Fruit fly (Drosophila melanogaster) whole organism, pupa: ENCODE data around the gene Moca-cyp.

ENCODE experiments used
- CG10348 ChIP-seq: fragments of 200-800 bp; sonication (Bioruptor generic); IDR thresholded peaks from 2 replicates; pipeline ENCODE4 v1.3.6; 2022; ENCODE audit warnings: missing biosample characterization, missing genetic modification characterization
- CG12605 ChIP-seq: fragments of 200-800 bp; sonication (Bioruptor generic); IDR thresholded peaks from 2 replicates; pipeline ENCODE4 v1.3.6; 2022; ENCODE audit warnings: missing biosample characterization, missing genetic modification characterization
- CG13204 ChIP-seq: fragments of 200-800 bp; sonication (Bioruptor generic); optimal IDR thresholded peaks from 2 replicates; lab custom pipeline; 2018; ENCODE audit warnings: missing biosample characterization, mild to moderate bottlenecking, missing genetic modification characterization, moderate library complexity
- CG14655 ChIP-seq: fragments of 200-800 bp; sonication (Bioruptor generic); optimal IDR thresholded peaks from 3 replicates; lab custom pipeline; 2017; ENCODE audit warnings: mild to moderate bottlenecking, missing biosample characterization, missing genetic modification reagents, missing genetic modification characterization
- CG15710 ChIP-seq: fragments of 200-800 bp; sonication (Bioruptor generic); optimal IDR thresholded peaks from 2 replicates; lab custom pipeline; 2018; ENCODE audit warnings: missing biosample characterization, mild to moderate bottlenecking, missing genetic modification characterization, moderate library complexity
- CG17806 ChIP-seq: fragments of 200-800 bp; sonication (Bioruptor generic); optimal IDR thresholded peaks from 2 replicates; lab custom pipeline; 2018; ENCODE audit warnings: missing biosample characterization, mild to moderate bottlenecking, missing genetic modification characterization, moderate library complexity
- CG32121 ChIP-seq: fragments of 200-800 bp; sonication (Bioruptor generic); IDR thresholded peaks from 2 replicates; pipeline ENCODE4 v1.3.6; 2022; ENCODE audit warnings: missing biosample characterization, missing genetic modification characterization
- CG34367 ChIP-seq: fragments of 200-800 bp; sonication (Bioruptor generic); optimal IDR thresholded peaks from 2 replicates; lab custom pipeline; 2018; ENCODE audit warnings: missing biosample characterization, mild to moderate bottlenecking, missing genetic modification characterization
- CG4496 ChIP-seq: fragments of 200-800 bp; sonication (Bioruptor generic); IDR thresholded peaks from 3 replicates; pipeline ENCODE4 v1.3.6; 2022; ENCODE audit warnings: missing biosample characterization, missing genetic modification characterization
- CG8159 ChIP-seq: fragments of 200-800 bp; sonication (Bioruptor generic); optimal IDR thresholded peaks from 3 replicates; lab custom pipeline; 2018; ENCODE audit warnings: missing biosample characterization, mild to moderate bottlenecking, missing genetic modification characterization, moderate library complexity
- CG8301 ChIP-seq: fragments of 200-800 bp; sonication (Bioruptor generic); optimal IDR thresholded peaks from 2 replicates; lab custom pipeline; 2018; ENCODE audit warnings: missing biosample characterization, mild to moderate bottlenecking, missing genetic modification characterization
- CG9948 ChIP-seq: fragments of 200-800 bp; sonication (Bioruptor generic); optimal IDR thresholded peaks from 2 replicates; lab custom pipeline; 2018; ENCODE audit warnings: missing biosample characterization, mild to moderate bottlenecking, missing genetic modification characterization, moderate library complexity
- D1 ChIP-seq: fragments of 200-800 bp; sonication (Bioruptor generic); optimal IDR thresholded peaks from 2 replicates; lab custom pipeline; 2018; ENCODE audit warnings: missing biosample characterization, mild to moderate bottlenecking, missing genetic modification characterization, moderate library complexity
- EcR ChIP-seq: fragments of 200-800 bp; sonication (Bioruptor generic); optimal IDR thresholded peaks from 3 replicates; lab custom pipeline; 2019; ENCODE audit warnings: missing biosample characterization, missing genetic modification characterization, mild to moderate bottlenecking, moderate library complexity, missing genetic modification reagents
- Ets98B ChIP-seq: fragments of 200-800 bp; sonication (Bioruptor generic); IDR thresholded peaks from 2 replicates; pipeline ENCODE4 v1.3.6; 2022; ENCODE audit warnings: missing biosample characterization, missing genetic modification characterization
- Pif1A ChIP-seq: fragments of 200-800 bp; sonication (Bioruptor generic); optimal IDR thresholded peaks from 3 replicates; lab custom pipeline; 2016; ENCODE audit warnings: missing biosample characterization, missing genetic modification characterization
- Pif1B ChIP-seq: fragments of 200-800 bp; sonication (Bioruptor generic); optimal IDR thresholded peaks from 3 replicates; lab custom pipeline; 2016; ENCODE audit warnings: missing biosample characterization, missing genetic modification characterization
- Snoo ChIP-seq: fragments of 200-800 bp; sonication (Bioruptor generic); optimal IDR thresholded peaks from 3 replicates; lab custom pipeline; 2017; ENCODE audit warnings: missing biosample characterization, mild to moderate bottlenecking, missing genetic modification characterization, inconsistent platforms
- fd96Ca ChIP-seq: fragments of 200-800 bp; sonication (Bioruptor generic); IDR thresholded peaks from 3 replicates; pipeline ENCODE4 v1.3.6; 2022; ENCODE audit warnings: missing biosample characterization, missing genetic modification characterization
- gl ChIP-seq: fragments of 200-800 bp; sonication (Bioruptor generic); optimal IDR thresholded peaks from 2 replicates; lab custom pipeline; 2018; ENCODE audit warnings: missing biosample characterization, mild to moderate bottlenecking, missing genetic modification characterization
- rn ChIP-seq: fragments of 200-800 bp; sonication (Bioruptor generic); IDR thresholded peaks from 2 replicates; pipeline ENCODE4 v1.3.6; 2022; ENCODE audit warnings: missing biosample characterization, missing genetic modification characterization

The Moca-cyp gene

dm6 chr3R:28339654-28340605, at the start of gene Moca-cyp, which contains the start of gene Gfat2:
Gene Moca-cyp, plus strand, starts transcription at chr3R:28340334.
Gene Gfat2, minus strand, starts transcription at chr3R:28339765.
- no peak for TF ChIP-seq CG13204
- 0 out of 2 replicates have a peak, but pooled peaks have one; percentile 18 for TF ChIP-seq CG12605 (GFP tag; lab: Robert Waterston, UW)
- peak; percentile 62 for TF ChIP-seq CG8159 (tag; lab: Kevin White, UChicago)
- no peak for TF ChIP-seq CG10348 (GFP tag; lab: Robert Waterston, UW)
- peak; percentile 44; the same call in 1 of the 2 replicates for TF ChIP-seq CG32121 (GFP tag; lab: Robert Waterston, UW)
- peak; percentile 67 for TF ChIP-seq CG15710 (tag; lab: Kevin White, UChicago)
- TF ChIP-seq fd96Ca: peak; percentile 9; the same call in 1 of the 3 replicates
- peak; percentile 69 for TF ChIP-seq Ets98B
- TF ChIP-seq CG4496 (GFP tag; lab: Robert Waterston, UW): peak; percentile 73
- TF ChIP-seq rn (GFP tag; lab: Robert Waterston, UW): 0 out of 2 replicates have a peak, but pooled peaks have one; percentile 48
- no peak for TF ChIP-seq gl (tag; lab: Kevin White, UChicago)
- peak; percentile 57 for TF ChIP-seq CG14655 (GFP tag; lab: Kevin White, UChicago)
- TF ChIP-seq Pif1A: peak; percentile 43
- TF ChIP-seq D1: no peak
- peak; percentile 49 for TF ChIP-seq CG9948 (tag; lab: Kevin White, UChicago)
- no peak for TF ChIP-seq EcR (GFP tag; lab: Kevin White, UChicago)
- TF ChIP-seq Snoo (tag; lab: Kevin White, UChicago): peak; percentile 42
- TF ChIP-seq CG17806 (tag; lab: Kevin White, UChicago): peak; percentile 46
- TF ChIP-seq CG34367 (tag; lab: Kevin White, UChicago): peak; percentile 33
- TF ChIP-seq CG8301: peak; percentile 6

DNA sequence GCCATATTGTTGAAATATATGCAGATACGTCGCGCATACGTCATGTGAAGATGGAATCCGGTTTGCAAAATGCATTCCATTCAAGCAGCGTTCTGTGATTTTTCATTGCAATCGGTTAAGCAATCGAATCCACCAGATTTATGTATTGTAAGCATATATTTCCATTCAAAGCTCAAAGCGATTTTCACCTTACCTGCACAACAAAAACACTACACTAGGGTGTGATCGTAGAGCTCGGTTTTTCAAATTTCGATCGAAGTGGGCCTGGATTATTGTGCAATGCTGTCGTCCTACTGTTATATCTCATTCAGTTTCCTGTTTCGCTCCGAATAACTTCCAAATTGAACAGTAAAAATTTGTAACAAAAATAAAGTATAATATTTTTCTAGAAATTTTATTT, 49.1 kb upstream of the Moca-cyp start, which contains the start of gene Mst98Ca:
TSS of gene Mst98Ca (plus strand) at position 301 of the 400 bp plus-strand sequence.
- no peak for TF ChIP-seq fd96Ca
- no peak for TF ChIP-seq CG9948 (tag; lab: Kevin White, UChicago)
- TF ChIP-seq CG32121 (GFP tag; lab: Robert Waterston, UW): no peak
- TF ChIP-seq CG10348 (GFP tag; lab: Robert Waterston, UW): no peak
- no peak for TF ChIP-seq Pif1B
- no peak for TF ChIP-seq Ets98B
- TF ChIP-seq Pif1A: no peak
- TF ChIP-seq EcR (GFP tag; lab: Kevin White, UChicago): no peak
- no peak for TF ChIP-seq CG8159 (tag; lab: Kevin White, UChicago)
- TF ChIP-seq, all 21 proteins: peak for 0

DNA sequence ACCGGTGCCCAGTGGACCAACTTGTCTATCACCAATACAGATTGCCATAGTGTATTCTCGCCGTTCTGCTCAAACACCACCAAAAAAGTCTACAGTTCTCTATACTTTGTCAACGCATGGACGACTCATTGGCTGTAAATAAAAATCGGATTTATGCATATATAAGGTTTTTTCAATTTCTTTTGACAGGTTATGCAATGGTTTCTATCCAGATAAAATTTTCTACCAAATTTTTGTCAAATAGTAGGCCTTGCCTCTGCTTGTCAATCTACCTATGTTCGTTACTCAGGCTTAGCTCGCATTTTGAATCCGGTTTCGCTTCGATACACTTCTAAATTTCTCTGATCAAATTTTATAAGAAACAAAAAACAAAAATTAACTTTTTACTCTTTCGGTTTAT, 47.6 kb upstream of the Moca-cyp start, which contains the start of gene Mst98Cb:
TSS of gene Mst98Cb (plus strand) at position 301 of the 400 bp plus-strand sequence.
- TF ChIP-seq Pif1A: no peak
- TF ChIP-seq CG17806 (tag; lab: Kevin White, UChicago): no peak
- TF ChIP-seq CG14655 (GFP tag; lab: Kevin White, UChicago): no peak
- TF ChIP-seq Pif1B: no peak
- no peak for TF ChIP-seq fd96Ca
- no peak for TF ChIP-seq CG34367 (tag; lab: Kevin White, UChicago)
- TF ChIP-seq Snoo (tag; lab: Kevin White, UChicago): no peak
- no peak for TF ChIP-seq EcR (GFP tag; lab: Kevin White, UChicago)
- no peak for TF ChIP-seq CG13204
- TF ChIP-seq CG9948 (tag; lab: Kevin White, UChicago): no peak
- no peak for TF ChIP-seq CG12605 (GFP tag; lab: Robert Waterston, UW)
- no peak for TF ChIP-seq CG32121 (GFP tag; lab: Robert Waterston, UW)
- no peak for TF ChIP-seq CG8159 (tag; lab: Kevin White, UChicago)
- TF ChIP-seq rn (GFP tag; lab: Robert Waterston, UW): no peak

- no peak for TF ChIP-seq CG32121 (GFP tag; lab: Robert Waterston, UW)
- no peak for TF ChIP-seq gl (tag; lab: Kevin White, UChicago)
- no peak for TF ChIP-seq CG8301
- no peak for TF ChIP-seq CG15710 (tag; lab: Kevin White, UChicago)
- no peak for TF ChIP-seq CG10348 (GFP tag; lab: Robert Waterston, UW)
- TF ChIP-seq Pif1B: no peak
- TF ChIP-seq CG13204: no peak
- TF ChIP-seq CG12605 (GFP tag; lab: Robert Waterston, UW): no peak
- no peak for TF ChIP-seq CG34367 (tag; lab: Kevin White, UChicago)
Observed at dm6 chr3R:28293748-28294147, 46.4 kb upstream of the Moca-cyp start, which contains the start of gene UQCR-14L. Gene UQCR-14L, plus strand, starts transcription at chr3R:28294048.

dm6 chr3R:28297513-28297912, 42.6 kb upstream of the Moca-cyp start:
- TF ChIP-seq CG8159 (tag; lab: Kevin White, UChicago): peak; percentile 4
- TF ChIP-seq D1: no peak
- no peak for TF ChIP-seq Pif1B
- no peak for TF ChIP-seq Ets98B
- no peak for TF ChIP-seq rn (GFP tag; lab: Robert Waterston, UW)
- no peak for TF ChIP-seq CG8301

- TF ChIP-seq EcR (GFP tag; lab: Kevin White, UChicago): no peak
- TF ChIP-seq CG12605 (GFP tag; lab: Robert Waterston, UW): no peak
- no peak for TF ChIP-seq CG13204
- TF ChIP-seq CG10348 (GFP tag; lab: Robert Waterston, UW): no peak
- TF ChIP-seq CG8159 (tag; lab: Kevin White, UChicago): no peak
- no peak for TF ChIP-seq CG9948 (tag; lab: Kevin White, UChicago)
- TF ChIP-seq CG17806 (tag; lab: Kevin White, UChicago): no peak
- no peak for TF ChIP-seq CG4496 (GFP tag; lab: Robert Waterston, UW)
- no peak for TF ChIP-seq D1
- TF ChIP-seq CG15710 (tag; lab: Kevin White, UChicago): no peak
- no peak for TF ChIP-seq CG14655 (GFP tag; lab: Kevin White, UChicago)
- no peak for TF ChIP-seq Ets98B
Observed at dm6 chr3R:28304505-28304904, 35.6 kb upstream of the Moca-cyp start, which contains the start of gene CG12516. Gene CG12516, minus strand, starts transcription at chr3R:28304605.
